Fruit fly (Drosophila melanogaster): ENCODE measurements around the gene Wdr82.

The Wdr82 gene

dm6 chr2L:8362273-8362954 is 11.8 kb upstream of the Wdr82 start, which contains the start of gene CG7627 (continued):
- TF ChIP-seq Dad (GFP tag; optimal IDR thresholded peaks at IDR 0.05) (peak; percentile 61), zen (tag; optimal IDR thresholded peaks at IDR 0.05) (peak; percentile 11), CG2116 (GFP tag; optimal IDR thresholded peaks at IDR 0.05) (peak; percentile 17), CG7928 (GFP tag; optimal IDR thresholded peaks at IDR 0.05) (peak; percentile 49), slbo (GFP tag; IDR thresholded peaks at IDR 0.05) (peak; percentile 87), caup (GFP tag; optimal IDR thresholded peaks at IDR 0.05; ENCODE audit: severe bottlenecking) (peak; percentile 73), CG14050 (GFP tag; IDR thresholded peaks at IDR 0.05) (peak; percentile 52; the same call in 2 of the 3 replicates), unc-4 (GFP tag; IDR thresholded peaks at IDR 0.05; ENCODE audit: partially characterized antibody) (no peak), nom (GFP tag; optimal IDR thresholded peaks at IDR 0.05) (peak; percentile 48), bcd (GFP tag; optimal IDR thresholded peaks at IDR 0.05) (peak; percentile 72), CG14860 (GFP tag; IDR thresholded peaks at IDR 0.05; ENCODE audit: partially characterized antibody) (no peak), gem (tag; optimal IDR thresholded peaks at IDR 0.05) (peak; percentile 83), nerfin-1 (tag; optimal IDR thresholded peaks at IDR 0.05) (peak; percentile 17), pros (GFP tag; optimal IDR thresholded peaks at IDR 0.05) (no peak), CG7786 (GFP tag; optimal IDR thresholded peaks at IDR 0.05) (peak; percentile 87), jumu (GFP tag; optimal IDR thresholded peaks at IDR 0.05) (peak; percentile 76), Atf-2 (GFP tag; optimal IDR thresholded peaks at IDR 0.05) (peak; percentile 60), CG31388 (GFP tag; optimal IDR thresholded peaks at IDR 0.05) (no peak), CG9609 (GFP tag; optimal IDR thresholded peaks at IDR 0.05) (peak; percentile 72), toy (GFP tag; IDR thresholded peaks at IDR 0.05) (peak; percentile 54; the same call in 1 of the 2 replicates), grn (GFP tag; optimal IDR thresholded peaks at IDR 0.05) (peak; percentile 3), tll (GFP tag; optimal IDR thresholded peaks at IDR 0.05) (no peak), eve (GFP tag; optimal IDR thresholded peaks at IDR 0.05) (peak in 1 of 2 experiments; percentile 82), Camta (GFP tag; optimal IDR thresholded peaks at IDR 0.05) (peak; percentile 47), insv (GFP tag; optimal IDR thresholded peaks at IDR 0.05) (peak in 1 of 2 experiments; percentile 82), CG10267 (tag; optimal IDR thresholded peaks at IDR 0.05) (peak; percentile 65), H2.0 (GFP tag; IDR thresholded peaks at IDR 0.05) (peak; percentile 66), CG30431 (GFP tag; optimal IDR thresholded peaks at IDR 0.05) (peak; percentile 11), CG9727 (GFP tag; optimal IDR thresholded peaks at IDR 0.05) (peak; percentile 82), row (GFP tag; IDR thresholded peaks at IDR 0.05) (peak; percentile 94), Meics (GFP tag; optimal IDR thresholded peaks at IDR 0.05) (peak; percentile 84), bab2 (GFP tag; optimal IDR thresholded peaks at IDR 0.05) (peak; percentile 74), sens-2 (GFP tag; IDR thresholded peaks at IDR 0.05) (no peak), CkIIα-i1 (GFP tag; IDR thresholded peaks at IDR 0.05) (0 out of 2 replicates have a peak, but pooled peaks have one; percentile 37), CG11398 (GFP tag; optimal IDR thresholded peaks at IDR 0.05) (no peak), trem (tag; optimal IDR thresholded peaks at IDR 0.05) (peak; percentile 25), CG13287 (GFP tag; IDR thresholded peaks at IDR 0.05; ENCODE audit: partially characterized antibody) (peak; percentile 27; the same call in 1 of the 2 replicates), bbx (GFP tag; IDR thresholded peaks at IDR 0.05; ENCODE audit: partially characterized antibody) (peak; percentile 48; the same call in 1 of the 2 replicates), CG11504 (tag; optimal IDR thresholded peaks at IDR 0.05) (peak; percentile 71), gsb (GFP tag; IDR thresholded peaks at IDR 0.05) (peak; percentile 43; the same call in 1 of the 2 replicates), Dll (GFP tag; IDR thresholded peaks at IDR 0.05; ENCODE audit: partially characterized antibody) (no peak), NK7.1 (GFP tag; optimal IDR thresholded peaks at IDR 0.05) (peak; percentile 63), zfh2 (GFP tag; optimal IDR thresholded peaks at IDR 0.05) (peak; percentile 74), stwl (tag; optimal IDR thresholded peaks at IDR 0.05) (no peak), CG10979 (tag; optimal IDR thresholded peaks at IDR 0.05) (peak; percentile 78), C15 (GFP tag; IDR thresholded peaks at IDR 0.05) (0 out of 3 replicates have a peak, but pooled peaks have one; percentile 52), crol (GFP tag; IDR thresholded peaks at IDR 0.05) (no peak), HLH4C (GFP tag; IDR thresholded peaks at IDR 0.05; ENCODE audit: partially characterized antibody) (no peak)

Measured in whole organism, embryonic.